Fruit fly (Drosophila melanogaster): ENCODE data around the gene CG1789.

- no peak for TF ChIP-seq pfk (GFP tag; optimal IDR thresholded peaks at IDR 0.05)
- no peak for TF ChIP-seq salm (tag; optimal IDR thresholded peaks at IDR 0.05)
Measured at dm6 chrX:8690003-8690402, 30.3 kb upstream of the CG1789 start, which contains the start of the genes Ppt1 and Ogg1.

All from whole organism, embryonic.